Worm (Caenorhabditis elegans) whole organism, late embryonic: ENCODE measurements around the gene C04G6.6.

Source experiments
- C08G9.2 ChIP-seq: sonication (generic microtip); optimal IDR thresholded peaks from 2 replicates; lab custom pipeline; 2016; ENCODE audit warnings: mild to moderate bottlenecking, missing genetic modification characterization, moderate library complexity, missing compliant biosample characterization
- C38D4.7 ChIP-seq: fragments of 200-800 bp; sonication (Bioruptor generic); optimal IDR thresholded peaks from 2 replicates; lab custom pipeline; 2018; ENCODE audit warnings: mild to moderate bottlenecking, missing genetic modification characterization, moderate library complexity, missing compliant biosample characterization
- ceh-31 ChIP-seq: sonication (generic microtip); optimal IDR thresholded peaks from 2 replicates; lab custom pipeline; 2016; ENCODE audit warnings: missing genetic modification characterization, missing compliant biosample characterization
- dve-1 ChIP-seq: sonication (generic microtip); optimal IDR thresholded peaks from 2 replicates; lab custom pipeline; 2017; ENCODE audit warnings: antibody characterized with exemption, mild to moderate bottlenecking, missing genetic modification characterization, missing compliant biosample characterization
- lim-6 ChIP-seq: sonication (generic microtip); optimal IDR thresholded peaks from 2 replicates; lab custom pipeline; 2016; ENCODE audit warnings: missing genetic modification characterization, missing compliant biosample characterization
- lin-11 ChIP-seq: fragments of 200-800 bp; sonication (Bioruptor generic); optimal IDR thresholded peaks from 2 replicates; lab custom pipeline; 2018; ENCODE audit warnings: mild to moderate bottlenecking, missing genetic modification characterization, missing compliant biosample characterization
- nfya-1 ChIP-seq: sonication (generic microtip); optimal IDR thresholded peaks from 2 replicates; lab custom pipeline; 2017; ENCODE audit warnings: missing genetic modification characterization, mild to moderate bottlenecking, missing compliant biosample characterization, antibody characterized with exemption, moderate library complexity
- pag-3 ChIP-seq: sonication (generic microtip); optimal IDR thresholded peaks from 2 replicates; lab custom pipeline; 2016; ENCODE audit warnings: missing compliant biosample characterization, missing genetic modification characterization, borderline replicate concordance
- sox-4 ChIP-seq: sonication (generic microtip); optimal IDR thresholded peaks from 2 replicates; lab custom pipeline; 2017; ENCODE audit warnings: mild to moderate bottlenecking, missing genetic modification characterization, inconsistent platforms, missing compliant biosample characterization

ce11 chrII:5099649-5100048 lies at the start of gene C04G6.6:
- TF ChIP-seq lin-11 (tag; lab: Kevin White, UChicago) (no peak), C38D4.7 (no peak), lim-6 (tag; lab: Kevin White, UChicago) (no peak), pag-3 (tag; lab: Kevin White, UChicago) (no peak), C08G9.2 (no peak), nfya-1 (tag; lab: Kevin White, UChicago) (no peak), ceh-31 (tag; lab: Kevin White, UChicago) (no peak), sox-4 (tag; lab: Kevin White, UChicago) (no peak), dve-1 (tag; lab: Kevin White, UChicago) (no peak)
